Worm (Caenorhabditis elegans) whole organism, L4 larva: ENCODE results near the gene W08F4.12.

Source experiments
- F37D6.2 ChIP-seq: sonication (generic microtip); optimal IDR thresholded peaks from 2 replicates; lab custom pipeline; 2016; ENCODE audit warnings: mild to moderate bottlenecking, missing genetic modification characterization, missing compliant biosample characterization
- F49E8.2 ChIP-seq: sonication (generic microtip); optimal IDR thresholded peaks from 2 replicates; lab custom pipeline; 2016; ENCODE audit warnings: missing compliant biosample characterization, mild to moderate bottlenecking, missing genetic modification characterization, borderline replicate concordance
- ama-1 ChIP-seq: fragments of 150-350 bp; optimal IDR thresholded peaks from 2 replicates; lab custom pipeline; 2014; ENCODE audit warnings: inconsistent platforms, mixed read lengths
- ctbp-1 ChIP-seq: fragments of 200-800 bp; sonication (Bioruptor generic); IDR thresholded peaks from 2 replicates; pipeline ENCODE4 v1.3.6; 2022; ENCODE audit warnings: missing genetic modification reagents, missing genetic modification characterization, missing compliant biosample characterization
- hmg-1.1 ChIP-seq: fragments of 200-800 bp; sonication (Bioruptor generic); IDR thresholded peaks from 2 replicates; pipeline ENCODE4 v1.3.6; 2022; ENCODE audit warnings: missing genetic modification reagents, missing genetic modification characterization, missing compliant biosample characterization
- nhr-6 ChIP-seq: fragments of 150-350 bp; optimal IDR thresholded peaks from 2 replicates; lab custom pipeline; 2014; ENCODE audit warnings: missing biosample characterization, missing genetic modification characterization
- pqm-1 ChIP-seq: sonication (generic microtip); optimal IDR thresholded peaks from 2 replicates; lab custom pipeline; 2017; ENCODE audit warnings: missing biosample characterization, missing genetic modification characterization
- skn-1 ChIP-seq: fragments of 150-350 bp; optimal IDR thresholded peaks from 2 replicates; lab custom pipeline; 2014; ENCODE audit warnings: missing biosample characterization, missing genetic modification characterization
- zag-1 ChIP-seq: fragments of 150-350 bp; optimal IDR thresholded peaks from 2 replicates; lab custom pipeline; 2014; ENCODE audit warnings: missing biosample characterization, missing genetic modification characterization
- zip-2 ChIP-seq: fragments of 150-350 bp; optimal IDR thresholded peaks from 2 replicates; lab custom pipeline; 2014; ENCODE audit warnings: missing biosample characterization, missing genetic modification characterization

DNA sequence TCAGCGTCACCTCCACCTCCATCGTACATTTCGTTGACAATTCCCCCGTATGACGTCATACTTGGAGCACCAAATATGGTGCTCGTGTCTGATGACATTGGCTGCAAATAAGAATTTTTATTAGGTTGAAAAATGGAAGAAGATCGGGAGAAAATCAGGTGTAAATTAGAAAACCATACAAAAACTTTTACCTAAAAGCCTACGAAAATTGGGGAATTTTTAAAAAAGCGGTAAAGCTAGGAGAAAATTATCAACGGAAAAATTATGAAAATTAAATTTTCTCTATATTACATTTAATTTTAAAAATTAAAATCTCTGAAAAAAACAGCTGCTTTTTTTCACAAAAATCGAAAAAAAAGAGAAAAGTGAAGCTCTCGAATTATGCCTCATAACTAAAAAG is 40.2 kb upstream of the W08F4.12 start, which contains the start of gene T04B8.5:
- no peak for TF ChIP-seq skn-1 (tag; lab: Kevin White, UChicago)
- no peak for TF ChIP-seq F49E8.2 (tag; lab: Kevin White, UChicago)
- no peak for TF ChIP-seq nhr-6
- no peak for TF ChIP-seq ctbp-1 (GFP tag; lab: Robert Waterston, UW)
- TF ChIP-seq ama-1 (lab: Kevin White, UChicago), result no peak
- TF ChIP-seq hmg-1.1, result no peak
- no peak for TF ChIP-seq F37D6.2 (tag; lab: Kevin White, UChicago)
- no peak for TF ChIP-seq pqm-1 (tag; lab: Kevin White, UChicago)
- TF ChIP-seq zip-2 (tag; lab: Kevin White, UChicago), result no peak
- no peak for TF ChIP-seq zag-1 (tag; lab: Kevin White, UChicago)
